Worm (Caenorhabditis elegans): Measurements from ENCODE around the gene clec-54.

The clec-54 gene

ce11 chrV:14482728-14483210, 6.1 kb downstream of the clec-54 start, which contains the start of gene R02D5.3:
TSS of gene R02D5.3 (plus strand) at chrV:14483160.
- no peak for TF ChIP-seq med-1 (GFP tag; optimal IDR thresholded peaks at IDR 0.05; ENCODE audit: insufficient read depth)
- TF ChIP-seq tab-1 (GFP tag; IDR thresholded peaks at IDR 0.05): no peak
- TF ChIP-seq flt-1 (GFP tag; IDR thresholded peaks at IDR 0.05): no peak
- TF ChIP-seq klf-2 (GFP tag; conservative IDR thresholded peaks at IDR 0.05): no peak
- TF ChIP-seq ztf-23 (GFP tag; IDR thresholded peaks at IDR 0.05): no peak
- TF ChIP-seq ztf-29 (GFP tag; IDR thresholded peaks at IDR 0.05): no peak
- TF ChIP-seq T22C8.4 (GFP tag; IDR thresholded peaks at IDR 0.05): no peak
- no peak for TF ChIP-seq cog-1 (tag; optimal IDR thresholded peaks at IDR 0.05)
- TF ChIP-seq ref-1 (GFP tag; conservative IDR thresholded peaks at IDR 0.05): no peak

ce11 chrV:14484582-14484981, 7.9 kb downstream of the clec-54 start, which contains the start of gene R02D5.4:
TSS of gene R02D5.4 (minus strand) at chrV:14484682.
- TF ChIP-seq med-1 (GFP tag; optimal IDR thresholded peaks at IDR 0.05; ENCODE audit: insufficient read depth) (no peak), T22C8.4 (GFP tag; IDR thresholded peaks at IDR 0.05) (no peak), ref-1 (GFP tag; conservative IDR thresholded peaks at IDR 0.05) (no peak), klf-2 (GFP tag; conservative IDR thresholded peaks at IDR 0.05) (no peak), flt-1 (GFP tag; IDR thresholded peaks at IDR 0.05) (no peak), tab-1 (GFP tag; IDR thresholded peaks at IDR 0.05) (no peak), ztf-23 (GFP tag; IDR thresholded peaks at IDR 0.05) (no peak), ztf-29 (GFP tag; IDR thresholded peaks at IDR 0.05) (no peak), cog-1 (tag; optimal IDR thresholded peaks at IDR 0.05) (no peak)

ce11 chrV:14491097-14491496, 14.4 kb downstream of the clec-54 start:
- no peak for TF ChIP-seq klf-2 (GFP tag; conservative IDR thresholded peaks at IDR 0.05)
- TF ChIP-seq cog-1 (tag; optimal IDR thresholded peaks at IDR 0.05): no peak
- no peak for TF ChIP-seq flt-1 (GFP tag; IDR thresholded peaks at IDR 0.05)
- TF ChIP-seq med-1 (GFP tag; optimal IDR thresholded peaks at IDR 0.05; ENCODE audit: insufficient read depth): no peak
- TF ChIP-seq ref-1 (GFP tag; conservative IDR thresholded peaks at IDR 0.05): no peak
- no peak for TF ChIP-seq tab-1 (GFP tag; IDR thresholded peaks at IDR 0.05)
- TF ChIP-seq ztf-29 (GFP tag; IDR thresholded peaks at IDR 0.05): no peak
- no peak for TF ChIP-seq ztf-23 (GFP tag; IDR thresholded peaks at IDR 0.05)
- no peak for TF ChIP-seq T22C8.4 (GFP tag; IDR thresholded peaks at IDR 0.05)

- TF ChIP-seq ref-1 (GFP tag; conservative IDR thresholded peaks at IDR 0.05): no peak
- no peak for TF ChIP-seq ztf-29 (GFP tag; IDR thresholded peaks at IDR 0.05)
- no peak for TF ChIP-seq cog-1 (tag; optimal IDR thresholded peaks at IDR 0.05)
- no peak for TF ChIP-seq tab-1 (GFP tag; IDR thresholded peaks at IDR 0.05)
- no peak for TF ChIP-seq klf-2 (GFP tag; conservative IDR thresholded peaks at IDR 0.05)
- TF ChIP-seq ztf-23 (GFP tag; IDR thresholded peaks at IDR 0.05): no peak
- TF ChIP-seq T22C8.4 (GFP tag; IDR thresholded peaks at IDR 0.05): no peak
- no peak for TF ChIP-seq med-1 (GFP tag; optimal IDR thresholded peaks at IDR 0.05; ENCODE audit: insufficient read depth)
- no peak for TF ChIP-seq flt-1 (GFP tag; IDR thresholded peaks at IDR 0.05)
Measured at ce11 chrV:14493665-14494064, 17.0 kb downstream of the clec-54 start.

- TF ChIP-seq T22C8.4 (GFP tag; IDR thresholded peaks at IDR 0.05) (no peak), ztf-29 (GFP tag; IDR thresholded peaks at IDR 0.05) (no peak), tab-1 (GFP tag; IDR thresholded peaks at IDR 0.05) (no peak), ref-1 (GFP tag; conservative IDR thresholded peaks at IDR 0.05) (no peak), cog-1 (tag; optimal IDR thresholded peaks at IDR 0.05) (no peak), med-1 (GFP tag; optimal IDR thresholded peaks at IDR 0.05; ENCODE audit: insufficient read depth) (no peak), klf-2 (GFP tag; conservative IDR thresholded peaks at IDR 0.05) (no peak), flt-1 (GFP tag; IDR thresholded peaks at IDR 0.05) (no peak), ztf-23 (GFP tag; IDR thresholded peaks at IDR 0.05) (no peak)
Measured at ce11 chrV:14495493-14495892, 18.8 kb downstream of the clec-54 start.

- TF ChIP-seq ztf-23 (GFP tag; IDR thresholded peaks at IDR 0.05) (no peak), cog-1 (tag; optimal IDR thresholded peaks at IDR 0.05) (no peak), ztf-29 (GFP tag; IDR thresholded peaks at IDR 0.05) (no peak), tab-1 (GFP tag; IDR thresholded peaks at IDR 0.05) (no peak), med-1 (GFP tag; optimal IDR thresholded peaks at IDR 0.05; ENCODE audit: insufficient read depth) (no peak), klf-2 (GFP tag; conservative IDR thresholded peaks at IDR 0.05) (no peak), flt-1 (GFP tag; IDR thresholded peaks at IDR 0.05) (no peak), T22C8.4 (GFP tag; IDR thresholded peaks at IDR 0.05) (no peak), ref-1 (GFP tag; conservative IDR thresholded peaks at IDR 0.05) (no peak)
Measured at ce11 chrV:14496446-14496845, 19.7 kb downstream of the clec-54 start.

- TF ChIP-seq cog-1 (tag; optimal IDR thresholded peaks at IDR 0.05) (peak; percentile 34), flt-1 (GFP tag; IDR thresholded peaks at IDR 0.05) (peak; percentile 61; the same call in 1 of the 2 replicates), T22C8.4 (GFP tag; IDR thresholded peaks at IDR 0.05) (no peak), ztf-29 (GFP tag; IDR thresholded peaks at IDR 0.05) (no peak), ref-1 (GFP tag; conservative IDR thresholded peaks at IDR 0.05) (no peak)
Measured at ce11 chrV:14498204-14498603, 21.5 kb downstream of the clec-54 start.

- TF ChIP-seq med-1 (GFP tag; optimal IDR thresholded peaks at IDR 0.05; ENCODE audit: insufficient read depth): no peak
- no peak for TF ChIP-seq klf-2 (GFP tag; conservative IDR thresholded peaks at IDR 0.05)
- no peak for TF ChIP-seq T22C8.4 (GFP tag; IDR thresholded peaks at IDR 0.05)
- no peak for TF ChIP-seq ref-1 (GFP tag; conservative IDR thresholded peaks at IDR 0.05)
- no peak for TF ChIP-seq ztf-29 (GFP tag; IDR thresholded peaks at IDR 0.05)
- no peak for TF ChIP-seq flt-1 (GFP tag; IDR thresholded peaks at IDR 0.05)
- no peak for TF ChIP-seq ztf-23 (GFP tag; IDR thresholded peaks at IDR 0.05)
- no peak for TF ChIP-seq cog-1 (tag; optimal IDR thresholded peaks at IDR 0.05)
- TF ChIP-seq tab-1 (GFP tag; IDR thresholded peaks at IDR 0.05): no peak
Measured at ce11 chrV:14499074-14499864, 22.6 kb downstream of the clec-54 start.

- no peak for TF ChIP-seq ztf-23 (GFP tag; IDR thresholded peaks at IDR 0.05)
- TF ChIP-seq ztf-29 (GFP tag; IDR thresholded peaks at IDR 0.05): no peak
- TF ChIP-seq cog-1 (tag; optimal IDR thresholded peaks at IDR 0.05): no peak
- no peak for TF ChIP-seq T22C8.4 (GFP tag; IDR thresholded peaks at IDR 0.05)
- no peak for TF ChIP-seq med-1 (GFP tag; optimal IDR thresholded peaks at IDR 0.05; ENCODE audit: insufficient read depth)
- no peak for TF ChIP-seq ref-1 (GFP tag; conservative IDR thresholded peaks at IDR 0.05)
- no peak for TF ChIP-seq flt-1 (GFP tag; IDR thresholded peaks at IDR 0.05)
- TF ChIP-seq klf-2 (GFP tag; conservative IDR thresholded peaks at IDR 0.05): no peak
- TF ChIP-seq tab-1 (GFP tag; IDR thresholded peaks at IDR 0.05): no peak
Measured at ce11 chrV:14500554-14500953, 23.9 kb downstream of the clec-54 start.
